Fruit fly (Drosophila melanogaster) whole organism, embryonic: Measurements from ENCODE around the gene rau.
A peak's percentile ranks its signal among the peaks of the same experiment; 100 is the strongest.

Experiments
- Aef1 ChIP-seq: fragments of 200-800 bp; sonication (Bioruptor generic); IDR thresholded peaks from 3 replicates; pipeline ENCODE4 v1.3.6; 2022; ENCODE audit warnings: missing biosample characterization, missing genetic modification characterization
- CG1024 ChIP-seq: fragments of 200-800 bp; sonication (Bioruptor generic); IDR thresholded peaks from 2 replicates; pipeline ENCODE4 v1.3.6; 2022; ENCODE audit warnings: missing biosample characterization, missing genetic modification characterization
- CG10366 ChIP-seq: fragments of 200-800 bp; sonication (Bioruptor generic); IDR thresholded peaks from 2 replicates; pipeline ENCODE4 v1.3.6; 2022; ENCODE audit warnings: missing biosample characterization, missing genetic modification characterization
- CG10565 ChIP-seq: fragments of 200-800 bp; sonication (Bioruptor generic); optimal IDR thresholded peaks from 3 replicates; lab custom pipeline; 2016; ENCODE audit warnings: missing biosample characterization, mild to moderate bottlenecking, missing genetic modification characterization
- CG11560 ChIP-seq: fragments of 200-800 bp; sonication (Bioruptor generic); IDR thresholded peaks from 3 replicates; pipeline ENCODE4 v1.3.6; 2022; ENCODE audit warnings: missing biosample characterization, missing genetic modification characterization
- CG13894 ChIP-seq: fragments of 200-800 bp; sonication (Bioruptor generic); optimal IDR thresholded peaks from 3 replicates; lab custom pipeline; 2018; ENCODE audit warnings: missing biosample characterization, mild to moderate bottlenecking, missing genetic modification characterization, moderate library complexity
- CG14441 ChIP-seq: fragments of 200-800 bp; sonication (Bioruptor generic); IDR thresholded peaks from 2 replicates; pipeline ENCODE4 v1.3.6; 2022; ENCODE audit warnings: missing biosample characterization, missing genetic modification characterization
- CG15073 ChIP-seq: fragments of 200-800 bp; sonication (Bioruptor generic); optimal IDR thresholded peaks from 2 replicates; lab custom pipeline; 2016; ENCODE audit warnings: missing biosample characterization, missing genetic modification characterization
- CG17186 ChIP-seq: fragments of 200-800 bp; sonication (Bioruptor generic); optimal IDR thresholded peaks from 3 replicates; lab custom pipeline; 2017; ENCODE audit warnings: missing biosample characterization, missing genetic modification reagents, missing genetic modification characterization
- CG17328 ChIP-seq: fragments of 200-800 bp; sonication (Bioruptor generic); IDR thresholded peaks from 2 replicates; pipeline ENCODE4 v1.3.6; 2022; ENCODE audit warnings: missing biosample characterization, missing genetic modification characterization
- CG1792 ChIP-seq: fragments of 200-800 bp; sonication (Bioruptor generic); optimal IDR thresholded peaks from 2 replicates; lab custom pipeline; 2016; ENCODE audit warnings: missing biosample characterization, missing genetic modification characterization
- CG2120 ChIP-seq: fragments of 200-800 bp; sonication (Bioruptor generic); optimal IDR thresholded peaks from 3 replicates; lab custom pipeline; 2016; ENCODE audit warnings: missing biosample characterization, missing genetic modification characterization
- CG3163 ChIP-seq: fragments of 200-800 bp; sonication (Bioruptor generic); optimal IDR thresholded peaks from 3 replicates; lab custom pipeline; 2016; ENCODE audit warnings: missing biosample characterization, missing genetic modification characterization
- CG32532 ChIP-seq: fragments of 200-800 bp; sonication (Bioruptor generic); IDR thresholded peaks from 2 replicates; pipeline ENCODE4 v1.3.6; 2022; ENCODE audit warnings: missing biosample characterization, missing genetic modification characterization
- CG3407 ChIP-seq: fragments of 200-800 bp; sonication (Bioruptor generic); optimal IDR thresholded peaks from 2 replicates; lab custom pipeline; 2018; ENCODE audit warnings: missing biosample characterization, mild to moderate bottlenecking, missing genetic modification characterization
- CG34376 ChIP-seq: fragments of 200-800 bp; sonication (Bioruptor generic); optimal IDR thresholded peaks from 2 replicates; lab custom pipeline; 2018; ENCODE audit warnings: missing biosample characterization, mild to moderate bottlenecking, missing genetic modification characterization
- CG42726 ChIP-seq: fragments of 200-800 bp; sonication (Bioruptor generic); IDR thresholded peaks from 2 replicates; pipeline ENCODE4 v1.3.6; 2022; ENCODE audit warnings: missing biosample characterization, missing genetic modification characterization; ENCODE audit not compliant: partially characterized antibody
- CG5245 ChIP-seq: fragments of 200-800 bp; sonication (Bioruptor generic); optimal IDR thresholded peaks from 3 replicates; lab custom pipeline; 2016; ENCODE audit warnings: missing biosample characterization, missing genetic modification characterization
- CG6689 ChIP-seq: fragments of 200-800 bp; sonication (Bioruptor generic); IDR thresholded peaks from 2 replicates; pipeline ENCODE4 v1.3.6; 2022; ENCODE audit warnings: missing biosample characterization, missing genetic modification characterization
- CG7786 ChIP-seq: fragments of 200-800 bp; sonication (Bioruptor generic); optimal IDR thresholded peaks from 2 replicates; lab custom pipeline; 2016; ENCODE audit warnings: missing biosample characterization, missing genetic modification characterization
- CG8478 ChIP-seq: fragments of >200 bp; optimal IDR thresholded peaks from 2 replicates; lab custom pipeline; 2018
- CG8924 ChIP-seq: fragments of 200-800 bp; optimal IDR thresholded peaks from 3 replicates; lab custom pipeline; 2019; ENCODE audit warnings: missing biosample characterization, mild to moderate bottlenecking, missing genetic modification characterization, moderate library complexity
- CG9797 ChIP-seq: fragments of 200-800 bp; sonication (Bioruptor generic); optimal IDR thresholded peaks from 3 replicates; lab custom pipeline; 2018; ENCODE audit warnings: missing biosample characterization, mild to moderate bottlenecking, missing genetic modification characterization
- Dll ChIP-seq: fragments of 200-800 bp; sonication (Bioruptor generic); IDR thresholded peaks from 4 replicates; pipeline ENCODE4 v1.3.6; 2022; ENCODE audit warnings: missing biosample characterization, missing genetic modification characterization; ENCODE audit not compliant: partially characterized antibody
- GATAe ChIP-seq: fragments of 200-800 bp; sonication (Bioruptor generic); conservative IDR thresholded peaks from 2 replicates; pipeline ENCODE4 v1.3.6; 2022; ENCODE audit warnings: missing biosample characterization, missing genetic modification characterization
- Med ChIP-seq: fragments of 200-800 bp; sonication (Bioruptor generic); peaks from one replicate; lab custom pipeline; 2016; ENCODE audit warnings: missing biosample characterization, missing genetic modification characterization, mild to moderate bottlenecking, inconsistent platforms, moderate library complexity
- Stat92E ChIP-seq, 3 experiments: fragments of >200 bp in 2 of 3; fragments of 200-800 bp in 1 of 3; sonication (Bioruptor generic) in 1 of 3; optimal IDR thresholded peaks; 2 replicates each; lab custom pipeline; 2017 to 2019; ENCODE audit warnings: missing biosample characterization in 3 of 3, missing genetic modification characterization in 3 of 3, mild to moderate bottlenecking in 1 of 3, moderate library complexity in 1 of 3
- Tbp ChIP-seq: fragments of >200 bp; optimal IDR thresholded peaks from 2 replicates; lab custom pipeline; 2018; ENCODE audit warnings: missing biosample characterization, missing genetic modification characterization
- Trl ChIP-seq, 3 experiments: fragments of >200 bp in 2 of 3; fragments of 200-800 bp in 1 of 3; sonication (Bioruptor generic) in 1 of 3; optimal IDR thresholded peaks; 2 replicates in 1 of 3; 3 replicates in 2 of 3; lab custom pipeline; 2016 to 2017; ENCODE audit warnings: missing biosample characterization in 1 of 3, missing genetic modification characterization in 1 of 3
- ac ChIP-seq: fragments of 200-800 bp; sonication (Bioruptor generic); optimal IDR thresholded peaks from 3 replicates; lab custom pipeline; 2017; ENCODE audit warnings: missing biosample characterization, mild to moderate bottlenecking, missing genetic modification characterization
- btn ChIP-seq: fragments of 200-800 bp; sonication (Bioruptor generic); optimal IDR thresholded peaks from 2 replicates; lab custom pipeline; 2016; ENCODE audit warnings: missing biosample characterization, missing genetic modification characterization
- chn ChIP-seq: fragments of 200-800 bp; sonication (Bioruptor generic); optimal IDR thresholded peaks from 2 replicates; lab custom pipeline; 2016; ENCODE audit warnings: missing biosample characterization, missing genetic modification characterization
- eyg ChIP-seq: fragments of 200-800 bp; sonication (Bioruptor generic); optimal IDR thresholded peaks from 3 replicates; lab custom pipeline; 2016; ENCODE audit warnings: missing biosample characterization, missing genetic modification characterization
- gfzf ChIP-seq: fragments of 200-800 bp; sonication (Bioruptor generic); optimal IDR thresholded peaks from 2 replicates; lab custom pipeline; 2016; ENCODE audit warnings: missing biosample characterization, mild to moderate bottlenecking, missing genetic modification characterization, moderate library complexity
- jing ChIP-seq: fragments of 200-800 bp; sonication (Bioruptor generic); optimal IDR thresholded peaks from 2 replicates; lab custom pipeline; 2018; ENCODE audit warnings: missing biosample characterization, mild to moderate bottlenecking, missing genetic modification characterization
- mam ChIP-seq: fragments of 200-800 bp; sonication (Bioruptor generic); optimal IDR thresholded peaks from 3 replicates; lab custom pipeline; 2016; ENCODE audit warnings: missing biosample characterization, missing genetic modification characterization
- nom ChIP-seq: fragments of 200-800 bp; sonication (Bioruptor generic); optimal IDR thresholded peaks from 2 replicates; lab custom pipeline; 2017; ENCODE audit warnings: missing biosample characterization, missing genetic modification characterization, mild to moderate bottlenecking, moderate library complexity, missing genetic modification reagents
- pan ChIP-seq, 4 experiments: fragments of >200 bp in 3 of 4; fragments of 200-800 bp in 1 of 4; sonication (Bioruptor generic) in 1 of 4; optimal IDR thresholded peaks in 3 of 4; IDR thresholded peaks in 1 of 4; 2 replicates each; pipeline versions ENCODE4 v1.3.6 to Lab custom; 2017 to 2022; ENCODE audit warnings: missing biosample characterization in 2 of 4, missing genetic modification characterization in 2 of 4, mixed read lengths in 1 of 4
- pb ChIP-seq: fragments of 200-800 bp; sonication (Bioruptor generic); optimal IDR thresholded peaks from 3 replicates; lab custom pipeline; 2016; ENCODE audit warnings: missing biosample characterization, missing genetic modification characterization
- peb ChIP-seq: fragments of 200-800 bp; sonication (Bioruptor generic); IDR thresholded peaks from 2 replicates; pipeline ENCODE4 v1.3.6; 2022; ENCODE audit warnings: missing biosample characterization, missing genetic modification characterization
- phol ChIP-seq: fragments of 200-800 bp; sonication (Bioruptor generic); optimal IDR thresholded peaks from 3 replicates; lab custom pipeline; 2018; ENCODE audit warnings: missing biosample characterization, mild to moderate bottlenecking, missing genetic modification characterization, moderate library complexity
- pita ChIP-seq: fragments of 200-800 bp; sonication (Bioruptor generic); optimal IDR thresholded peaks from 2 replicates; lab custom pipeline; 2017; ENCODE audit warnings: missing biosample characterization, mild to moderate bottlenecking, missing genetic modification characterization
- sens ChIP-seq: fragments of 200-800 bp; sonication (Bioruptor generic); peaks from one replicate; lab custom pipeline; 2016; ENCODE audit warnings: missing biosample characterization, missing genetic modification characterization
- sisA ChIP-seq: fragments of 200-800 bp; sonication (Bioruptor generic); IDR thresholded peaks from 2 replicates; pipeline ENCODE4 v1.3.6; 2022; ENCODE audit warnings: missing biosample characterization, missing genetic modification characterization
- stwl ChIP-seq: fragments of 200-800 bp; sonication (Bioruptor generic); optimal IDR thresholded peaks from 3 replicates; lab custom pipeline; 2018; ENCODE audit warnings: missing biosample characterization, mild to moderate bottlenecking, missing genetic modification characterization, moderate library complexity
- toy ChIP-seq: fragments of 200-800 bp; sonication (Bioruptor generic); IDR thresholded peaks from 2 replicates; pipeline ENCODE4 v1.3.6; 2022; ENCODE audit warnings: missing biosample characterization, missing genetic modification characterization
- trem ChIP-seq: fragments of 200-800 bp; optimal IDR thresholded peaks from 3 replicates; lab custom pipeline; 2019; ENCODE audit warnings: missing biosample characterization, mild to moderate bottlenecking, missing genetic modification characterization, moderate library complexity
- z ChIP-seq: fragments of 200-800 bp; sonication (Bioruptor generic); IDR thresholded peaks from 3 replicates; pipeline ENCODE4 v1.3.6; 2022; ENCODE audit warnings: missing biosample characterization, missing genetic modification characterization

rau gene

dm6 chr2L:5906893-5907850 is 27.9 kb upstream of the rau start, which contains the start of gene bchs (continued):
- TF ChIP-seq gfzf (no peak), Tbp (no peak), trem (tag; lab: Kevin White, UChicago) (peak; percentile 26), phol (tag; lab: Kevin White, UChicago) (peak; percentile 13), z (GFP tag; lab: Robert Waterston, UW) (peak; percentile 79), CG14441 (GFP tag; lab: Robert Waterston, UW) (peak; percentile 60; the same call in 1 of the 2 replicates), stwl (peak; percentile 63), sisA (GFP tag; lab: Robert Waterston, UW) (no peak), nom (GFP tag; lab: Kevin White, UChicago) (no peak), CG42726 (no peak), CG3163 (GFP tag; lab: Kevin White, UChicago) (peak; percentile 70), peb (GFP tag; lab: Robert Waterston, UW) (0 out of 2 replicates have a peak, but pooled peaks have one; percentile 38), CG17328 (GFP tag; lab: Robert Waterston, UW) (peak; percentile 72), chn (peak; percentile 51), CG2120 (GFP tag; lab: Kevin White, UChicago) (peak; percentile 67), pita (no peak), CG10565 (peak; percentile 39), Trl (optimal IDR thresholded peaks at IDR 0.05; lab: Kevin White, UChicago) (peak; percentile 89 to 97), Trl (GFP tag; optimal IDR thresholded peaks at IDR 0.05; lab: Kevin White, UChicago) (peak; percentile 89), Dll (peak; percentile 59; the same call in 1 of the 4 replicates), CG1024 (peak; percentile 80; the same call in 1 of the 2 replicates), pan (optimal IDR thresholded peaks at IDR 0.05; lab: Kevin White, UChicago) (peak in 1 of 2 experiments; percentile 2), pan (GFP tag; optimal IDR thresholded peaks at IDR 0.05 in 1 of 2, IDR thresholded peaks at IDR 0.05 in 1 of 2) (peak in 1 of 2 experiments; percentile 94), CG8924 (tag; lab: Kevin White, UChicago) (peak; percentile 73), CG9797 (GFP tag; lab: Kevin White, UChicago) (peak; percentile 17), Med (GFP tag; lab: Kevin White, UChicago) (peak; percentile 99), mam (GFP tag; lab: Kevin White, UChicago) (peak; percentile 64), CG7786 (GFP tag; lab: Kevin White, UChicago) (peak; percentile 53), CG17186 (peak; percentile 67), CG6689 (GFP tag; lab: Robert Waterston, UW) (peak; percentile 71), Stat92E (GFP tag; optimal IDR thresholded peaks at IDR 0.05; lab: Kevin White, UChicago) (no peak), CG11560 (no peak), Aef1 (GFP tag; lab: Robert Waterston, UW) (peak; percentile 34; the same call in 1 of the 3 replicates), CG10366 (peak; percentile 56), pb (GFP tag; lab: Kevin White, UChicago) (peak; percentile 84), CG1792 (peak; percentile 91), CG34376 (peak; percentile 93), GATAe (no peak), CG8478 (lab: Kevin White, UChicago) (no peak), btn (GFP tag; lab: Kevin White, UChicago) (peak; percentile 85), sens (GFP tag; lab: Kevin White, UChicago) (peak; percentile 94), CG15073 (GFP tag; lab: Kevin White, UChicago) (no peak), jing (GFP tag; lab: Kevin White, UChicago) (peak; percentile 40), toy (peak; percentile 38; the same call in 1 of the 2 replicates), eyg (GFP tag; lab: Kevin White, UChicago) (peak; percentile 85), CG3407 (GFP tag; lab: Kevin White, UChicago) (peak; percentile 97), CG32532 (GFP tag; lab: Robert Waterston, UW) (peak; percentile 42; the same call in 1 of the 2 replicates), CG13894 (tag; lab: Kevin White, UChicago) (no peak), ac (GFP tag; lab: Kevin White, UChicago) (peak; percentile 96), CG5245 (GFP tag; lab: Kevin White, UChicago) (peak; percentile 75)
